Worm (Caenorhabditis elegans): ENCODE data around the gene F47B10.4.

ce11 chrX:10885872-10886271 lies 5.2 kb upstream of the F47B10.4 start, which contains the start of gene T21E8.5:
- TF ChIP-seq pha-4 (tag; optimal IDR thresholded peaks at IDR 0.05) (no peak), ceh-45 (GFP tag; IDR thresholded peaks at IDR 0.05) (no peak), rnt-1 (tag; optimal IDR thresholded peaks at IDR 0.05) (no peak), dmd-4 (tag; optimal IDR thresholded peaks at IDR 0.05; ENCODE audit: borderline replicate concordance) (no peak), ceh-2 (tag; optimal IDR thresholded peaks at IDR 0.05) (no peak), ceh-18 (tag; optimal IDR thresholded peaks at IDR 0.05) (no peak), npax-4 (tag; optimal IDR thresholded peaks at IDR 0.05) (no peak), Y22D7AL.16 (tag; optimal IDR thresholded peaks at IDR 0.05) (no peak), ceh-9 (tag; optimal IDR thresholded peaks at IDR 0.05) (no peak), ceh-48 (tag; optimal IDR thresholded peaks at IDR 0.05) (no peak), ceh-34 (tag; optimal IDR thresholded peaks at IDR 0.05) (no peak), pat-9 (tag; optimal IDR thresholded peaks at IDR 0.05) (no peak), ahr-1 (tag; optimal IDR thresholded peaks at IDR 0.05) (no peak), elt-2 (tag; optimal IDR thresholded peaks at IDR 0.05) (no peak)

Data from whole organism, late embryonic.